Fruit fly (Drosophila melanogaster): ENCODE measurements around the gene Sgs3.

DNA sequence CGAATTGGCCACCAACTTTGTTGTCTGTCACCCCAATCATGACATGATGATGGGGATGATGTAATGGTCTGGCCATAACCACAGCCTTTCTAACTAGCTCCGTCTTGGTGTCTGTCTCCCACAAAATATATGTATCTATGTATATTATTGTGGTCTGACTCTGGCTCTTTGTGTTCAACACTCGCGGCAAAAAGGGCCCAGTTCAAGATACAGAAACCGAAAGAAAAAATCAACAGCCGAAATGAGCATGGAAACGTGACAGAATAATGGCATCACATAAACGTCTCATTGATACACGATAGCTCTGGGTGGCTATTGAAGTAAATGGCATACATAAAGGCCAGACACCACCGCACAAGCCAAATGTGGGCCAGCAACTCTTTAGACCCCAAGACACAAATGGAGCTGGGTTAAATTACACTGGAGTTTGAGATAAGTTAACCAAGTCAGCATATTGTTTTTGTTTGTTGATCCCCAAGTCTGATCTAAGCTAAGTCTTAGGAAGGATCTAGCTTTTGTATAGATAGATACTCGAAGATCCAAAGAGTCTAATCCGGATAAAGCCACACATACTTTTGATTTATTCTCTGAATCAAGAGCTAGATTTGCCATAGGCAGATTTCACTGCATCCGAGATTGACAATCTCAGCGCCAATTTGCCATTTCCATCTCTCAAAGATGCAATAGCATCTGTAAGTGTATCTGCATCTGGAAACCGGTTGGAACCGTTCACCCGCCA lies 20.1 kb downstream of the Sgs3 start:
- TF ChIP-seq CG14711 (tag; optimal IDR thresholded peaks at IDR 0.05): no peak
- no peak for TF ChIP-seq Crg-1 (GFP tag; optimal IDR thresholded peaks at IDR 0.05)
- no peak for TF ChIP-seq kay (GFP tag; ENCODE audit: borderline replicate concordance)
- no peak for TF ChIP-seq CG11617 (GFP tag; optimal IDR thresholded peaks at IDR 0.05)
- TF ChIP-seq CG5204 (GFP tag; optimal IDR thresholded peaks at IDR 0.05): no peak
- TF ChIP-seq cic (GFP tag; optimal IDR thresholded peaks at IDR 0.05): no peak
- no peak for TF ChIP-seq Mnt (GFP tag; optimal IDR thresholded peaks at IDR 0.05)
- TF ChIP-seq cnc (optimal IDR thresholded peaks at IDR 0.05): no peak
- TF ChIP-seq CG12768 (GFP tag; optimal IDR thresholded peaks at IDR 0.05): no peak

Measured in whole organism, adult.